Fruit fly (Drosophila melanogaster) whole organism, prepupa: Measurements from ENCODE around the gene CG15141.

Experiments
- CG10631 ChIP-seq: fragments of 200-800 bp; sonication (Bioruptor generic); optimal IDR thresholded peaks from 2 replicates; lab custom pipeline; 2016; ENCODE audit warnings: missing biosample characterization, missing genetic modification characterization
- CG11294 ChIP-seq: fragments of 200-800 bp; sonication (Bioruptor generic); IDR thresholded peaks from 2 replicates; pipeline ENCODE4 v1.3.6; 2022; ENCODE audit warnings: missing biosample characterization, missing genetic modification characterization
- CG32006 ChIP-seq: fragments of 200-800 bp; sonication (Bioruptor generic); optimal IDR thresholded peaks from 3 replicates; lab custom pipeline; 2017; ENCODE audit warnings: missing biosample characterization, mild to moderate bottlenecking, missing genetic modification characterization
- CG4318 ChIP-seq: fragments of 200-800 bp; sonication (Bioruptor generic); optimal IDR thresholded peaks from 3 replicates; lab custom pipeline; 2017; ENCODE audit warnings: missing biosample characterization, mild to moderate bottlenecking, missing genetic modification characterization
- CG6792 ChIP-seq: fragments of 200-800 bp; sonication (Bioruptor generic); optimal IDR thresholded peaks from 3 replicates; lab custom pipeline; 2016; ENCODE audit warnings: missing biosample characterization, missing genetic modification characterization
- CG8119 ChIP-seq: fragments of 200-800 bp; sonication (Bioruptor generic); IDR thresholded peaks from 3 replicates; pipeline ENCODE4 v1.3.6; 2022; ENCODE audit warnings: missing biosample characterization, missing genetic modification characterization
- Eip93F ChIP-seq: fragments of 200-800 bp; sonication (Bioruptor generic); optimal IDR thresholded peaks from 2 replicates; lab custom pipeline; 2016; ENCODE audit warnings: missing biosample characterization, mild to moderate bottlenecking, missing genetic modification characterization
- OdsH ChIP-seq: fragments of 200-800 bp; sonication (Bioruptor generic); optimal IDR thresholded peaks from 3 replicates; lab custom pipeline; 2016; ENCODE audit warnings: missing biosample characterization, missing genetic modification characterization
- acj6 ChIP-seq: fragments of 200-800 bp; sonication (Bioruptor generic); optimal IDR thresholded peaks from 3 replicates; lab custom pipeline; 2016; ENCODE audit warnings: missing biosample characterization, missing genetic modification characterization
- eg ChIP-seq: fragments of 200-800 bp; sonication (Bioruptor generic); IDR thresholded peaks from 3 replicates; pipeline ENCODE4 v1.3.6; 2022; ENCODE audit warnings: missing biosample characterization, missing genetic modification characterization
- salr ChIP-seq, 2 experiments: fragments of 200-800 bp; sonication (Bioruptor generic); optimal IDR thresholded peaks; 3 replicates each; lab custom pipeline; 2016 to 2018; ENCODE audit warnings: missing biosample characterization in 2 of 2, missing genetic modification characterization in 2 of 2, mild to moderate bottlenecking in 1 of 2
- vri ChIP-seq: fragments of 200-800 bp; sonication (Bioruptor generic); optimal IDR thresholded peaks from 3 replicates; lab custom pipeline; 2016; ENCODE audit warnings: missing biosample characterization, mild to moderate bottlenecking, missing genetic modification characterization

DNA sequence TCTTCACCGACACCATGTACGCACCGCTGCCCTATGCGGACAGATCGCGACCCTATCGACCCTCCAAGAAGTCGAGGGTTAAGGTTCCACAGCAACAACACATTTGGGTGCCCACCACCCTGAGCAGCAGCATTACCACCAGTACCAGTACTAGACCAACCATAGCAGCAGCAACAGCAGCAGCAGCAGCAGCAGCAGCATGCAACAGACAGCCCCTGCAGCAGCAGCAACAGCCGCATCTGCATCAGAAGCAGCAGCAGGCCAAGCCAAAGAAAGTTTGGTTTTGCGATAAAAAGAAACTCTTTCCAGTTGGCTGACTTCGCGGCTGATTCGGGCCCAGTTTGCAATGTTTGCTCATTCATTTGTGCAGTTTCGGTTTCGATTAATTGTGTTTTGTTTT, 7.9 kb upstream of the CG15141 start:
- TF ChIP-seq acj6 (no peak), eg (GFP tag; lab: Robert Waterston, UW) (no peak), CG6792 (GFP tag; lab: Kevin White, UChicago) (no peak), CG10631 (GFP tag; lab: Kevin White, UChicago) (no peak), OdsH (GFP tag; lab: Kevin White, UChicago) (no peak), salr (GFP tag; optimal IDR thresholded peaks at IDR 0.05; lab: Kevin White, UChicago) (no peak), Eip93F (GFP tag; lab: Kevin White, UChicago) (no peak), CG32006 (GFP tag; lab: Kevin White, UChicago) (no peak), CG4318 (GFP tag; lab: Kevin White, UChicago) (no peak), CG8119 (GFP tag; lab: Robert Waterston, UW) (no peak), vri (GFP tag; lab: Kevin White, UChicago) (no peak), CG11294 (GFP tag; lab: Robert Waterston, UW) (no peak)
